Worm (Caenorhabditis elegans) whole organism, L1 larva: ENCODE results near the gene F23F1.4.

ENCODE experiments used
- aly-2 ChIP-seq: fragments of 150-350 bp; optimal IDR thresholded peaks from 2 replicates; lab custom pipeline; 2014; ENCODE audit warnings: missing biosample characterization, missing genetic modification characterization
- ama-1 ChIP-seq: fragments of 150-350 bp; optimal IDR thresholded peaks from 2 replicates; lab custom pipeline; 2014
- ceh-8 ChIP-seq: fragments of 200-800 bp; sonication (Bioruptor generic); optimal IDR thresholded peaks from 2 replicates; lab custom pipeline; 2018; ENCODE audit warnings: mild to moderate bottlenecking, missing genetic modification characterization, moderate library complexity, missing compliant biosample characterization
- ceh-82 ChIP-seq, 3 experiments: fragments of 150-350 bp in 1 of 3; sonication (generic microtip) in 2 of 3; optimal IDR thresholded peaks; 2 replicates each; lab custom pipeline; 2014 to 2017; ENCODE audit warnings: missing biosample characterization in 3 of 3, missing genetic modification characterization in 3 of 3
- ceh-88 ChIP-seq: fragments of 200-800 bp; sonication (Bioruptor generic); IDR thresholded peaks from 2 replicates; pipeline ENCODE4 v1.3.6; 2022; ENCODE audit warnings: missing genetic modification characterization, missing compliant biosample characterization
- ceh-90 ChIP-seq: sonication (generic microtip); optimal IDR thresholded peaks from 2 replicates; lab custom pipeline; 2016; ENCODE audit warnings: missing genetic modification characterization, missing compliant biosample characterization
- dpl-1 ChIP-seq, 3 experiments: fragments of 150-350 bp in 2 of 3; sonication (generic microtip) in 1 of 3; optimal IDR thresholded peaks; 2 replicates each; lab custom pipeline; 2014 to 2017; ENCODE audit warnings: missing biosample characterization in 3 of 3, missing genetic modification characterization in 3 of 3, missing genetic modification reagents in 3 of 3
- efl-1 ChIP-seq, 4 experiments: fragments of 150-350 bp; optimal IDR thresholded peaks in 3 of 4; peaks in 1 of 4; 1 replicate in 1 of 4; 2 replicates in 3 of 4; lab custom pipeline; 2014; ENCODE audit warnings: missing biosample characterization in 2 of 4, missing genetic modification characterization in 2 of 4, missing genetic modification reagents in 2 of 4
- efl-3 ChIP-seq: fragments of 200-800 bp; sonication (Bioruptor generic); optimal IDR thresholded peaks from 2 replicates; lab custom pipeline; 2018; ENCODE audit warnings: mild to moderate bottlenecking, missing genetic modification characterization, missing compliant biosample characterization
- egl-27 ChIP-seq, 2 experiments: fragments of 150-350 bp in 1 of 2; sonication (generic microtip); optimal IDR thresholded peaks; 3 replicates each; lab custom pipeline; 2017 to 2018; ENCODE audit warnings: missing biosample characterization in 2 of 2, missing genetic modification characterization in 2 of 2, missing genetic modification reagents in 2 of 2
- elt-2 ChIP-seq: sonication (generic microtip); optimal IDR thresholded peaks from 2 replicates; lab custom pipeline; 2016; ENCODE audit warnings: missing genetic modification characterization, mild to moderate bottlenecking, inconsistent platforms, missing compliant biosample characterization, missing genetic modification reagents
- fkh-10 ChIP-seq: sonication (generic microtip); optimal IDR thresholded peaks from 2 replicates; lab custom pipeline; 2017; ENCODE audit warnings: missing biosample characterization, missing genetic modification reagents, missing genetic modification characterization
- fkh-4 ChIP-seq: sonication (generic microtip); optimal IDR thresholded peaks from 2 replicates; lab custom pipeline; 2016; ENCODE audit warnings: missing compliant biosample characterization, missing genetic modification characterization, borderline replicate concordance
- grh-1 ChIP-seq: fragments of 200-800 bp; sonication (Bioruptor generic); IDR thresholded peaks from 2 replicates; pipeline ENCODE4 v1.3.6; 2022; ENCODE audit warnings: missing genetic modification reagents, missing genetic modification characterization, missing compliant biosample characterization
- irx-1 ChIP-seq: sonication (generic microtip); optimal IDR thresholded peaks from 2 replicates; lab custom pipeline; 2016; ENCODE audit warnings: missing genetic modification characterization, missing compliant biosample characterization
- isw-1 ChIP-seq: fragments of 200-800 bp; sonication (Bioruptor generic); IDR thresholded peaks from 2 replicates; pipeline ENCODE4 v1.3.6; 2022; ENCODE audit warnings: missing genetic modification characterization, missing compliant biosample characterization
- lin-15B ChIP-seq: fragments of 150-350 bp; sonication (generic microtip); optimal IDR thresholded peaks from 3 replicates; lab custom pipeline; 2014; ENCODE audit warnings: missing biosample characterization, missing genetic modification characterization
- lin-35 ChIP-seq, 2 experiments: fragments of 150-350 bp; optimal IDR thresholded peaks; 2 replicates each; lab custom pipeline; 2014; ENCODE audit warnings: missing biosample characterization in 2 of 2, missing genetic modification characterization in 2 of 2, missing genetic modification reagents in 2 of 2
- lin-39 ChIP-seq: fragments of 150-350 bp; optimal IDR thresholded peaks from 2 replicates; lab custom pipeline; 2014; ENCODE audit warnings: missing biosample characterization, missing genetic modification reagents, missing genetic modification characterization
- mab-9 ChIP-seq: fragments of 200-800 bp; sonication (Bioruptor generic); IDR thresholded peaks from 2 replicates; pipeline ENCODE4 v1.3.6; 2022; ENCODE audit warnings: missing genetic modification reagents, missing genetic modification characterization, missing compliant biosample characterization
- nhr-20 ChIP-seq: sonication (generic microtip); optimal IDR thresholded peaks from 2 replicates; lab custom pipeline; 2016; ENCODE audit warnings: mild to moderate bottlenecking, missing genetic modification characterization, missing compliant biosample characterization
- nhr-71 ChIP-seq: sonication (generic microtip); optimal IDR thresholded peaks from 2 replicates; lab custom pipeline; 2016; ENCODE audit warnings: mild to moderate bottlenecking, missing genetic modification characterization, moderate library complexity, missing compliant biosample characterization
- nhr-76 ChIP-seq: sonication (generic microtip); optimal IDR thresholded peaks from 2 replicates; lab custom pipeline; 2017; ENCODE audit warnings: missing biosample characterization, missing genetic modification characterization
- nhr-84 ChIP-seq: sonication (generic microtip); optimal IDR thresholded peaks from 2 replicates; lab custom pipeline; 2017; ENCODE audit warnings: missing biosample characterization, missing genetic modification characterization
- nhr-85 ChIP-seq: sonication (generic microtip); peaks from one replicate; lab custom pipeline; 2016; ENCODE audit warnings: missing genetic modification characterization, inconsistent platforms, missing compliant biosample characterization
- nhr-90 ChIP-seq: sonication (generic microtip); optimal IDR thresholded peaks from 2 replicates; lab custom pipeline; 2016; ENCODE audit warnings: mild to moderate bottlenecking, missing genetic modification characterization, missing compliant biosample characterization; ENCODE audit not compliant: poor library complexity
- pag-3 ChIP-seq: sonication (generic microtip); optimal IDR thresholded peaks from 2 replicates; lab custom pipeline; 2017; ENCODE audit warnings: missing genetic modification characterization, mild to moderate bottlenecking, missing compliant biosample characterization, antibody characterized with exemption, borderline replicate concordance; ENCODE audit not compliant: insufficient read depth
- sox-4 ChIP-seq: sonication (generic microtip); optimal IDR thresholded peaks from 2 replicates; lab custom pipeline; 2016; ENCODE audit warnings: missing genetic modification characterization, missing compliant biosample characterization
- sptf-1 ChIP-seq: fragments of 150-350 bp; optimal IDR thresholded peaks from 2 replicates; lab custom pipeline; 2014; ENCODE audit warnings: missing biosample characterization, missing genetic modification characterization
- tlp-1 ChIP-seq: fragments of 150-350 bp; optimal IDR thresholded peaks from 2 replicates; lab custom pipeline; 2014; ENCODE audit warnings: missing biosample characterization, missing genetic modification characterization
- unc-30 ChIP-seq: sonication (generic microtip); optimal IDR thresholded peaks from 2 replicates; lab custom pipeline; 2017; ENCODE audit warnings: missing biosample characterization, missing genetic modification characterization
- unc-86 ChIP-seq: sonication (generic microtip); optimal IDR thresholded peaks from 2 replicates; lab custom pipeline; 2016; ENCODE audit warnings: missing genetic modification characterization, missing compliant biosample characterization
- unc-98 ChIP-seq: fragments of 200-800 bp; sonication (Bioruptor generic); IDR thresholded peaks from 2 replicates; pipeline ENCODE4 v1.3.6; 2022; ENCODE audit warnings: missing genetic modification characterization, missing compliant biosample characterization
- xbp-1 ChIP-seq: sonication (generic microtip); optimal IDR thresholded peaks from 2 replicates; lab custom pipeline; 2016; ENCODE audit warnings: missing genetic modification characterization, missing compliant biosample characterization
- zag-1 ChIP-seq: fragments of 150-350 bp; optimal IDR thresholded peaks from 2 replicates; lab custom pipeline; 2014; ENCODE audit warnings: missing biosample characterization, missing genetic modification characterization
- zip-4 ChIP-seq: fragments of 200-800 bp; sonication (Bioruptor generic); optimal IDR thresholded peaks from 2 replicates; lab custom pipeline; 2018; ENCODE audit warnings: mild to moderate bottlenecking, missing genetic modification characterization, moderate library complexity, missing compliant biosample characterization
- ztf-4 ChIP-seq: fragments of 150-350 bp; optimal IDR thresholded peaks from 2 replicates; lab custom pipeline; 2014; ENCODE audit warnings: missing biosample characterization, missing genetic modification characterization

Gene F23F1.4

DNA sequence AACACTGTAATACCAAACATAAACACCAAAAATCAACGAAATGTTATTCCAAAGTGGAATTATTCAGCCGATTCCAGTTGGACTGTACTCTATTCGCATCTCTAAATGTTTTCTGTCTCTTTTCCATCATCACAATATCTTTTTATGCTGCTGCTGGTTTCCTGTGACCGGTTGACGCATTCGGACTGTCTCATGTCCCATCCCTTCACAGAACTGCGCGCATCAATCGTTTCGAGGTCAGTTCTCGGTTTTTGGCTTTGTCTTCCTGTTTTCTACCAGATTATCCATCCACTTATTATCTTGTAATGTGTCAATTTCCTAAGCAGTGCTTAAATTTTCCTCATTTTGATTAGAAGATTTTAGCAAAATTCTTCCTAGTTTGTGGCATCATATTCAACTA, 31.8 kb upstream of the F23F1.4 start (continued):
- TF ChIP-seq ceh-8 (GFP tag; lab: Kevin White, UChicago) (no peak), sptf-1 (no peak), lin-15B (tag; lab: Kevin White, UChicago) (no peak), efl-3 (GFP tag; lab: Kevin White, UChicago) (no peak), isw-1 (no peak), zag-1 (no peak), mab-9 (no peak), xbp-1 (tag; lab: Kevin White, UChicago) (no peak), egl-27 (tag; optimal IDR thresholded peaks at IDR 0.05; lab: Kevin White, UChicago) (no peak), fkh-10 (GFP tag; lab: Kevin White, UChicago) (no peak), nhr-84 (no peak)

DNA sequence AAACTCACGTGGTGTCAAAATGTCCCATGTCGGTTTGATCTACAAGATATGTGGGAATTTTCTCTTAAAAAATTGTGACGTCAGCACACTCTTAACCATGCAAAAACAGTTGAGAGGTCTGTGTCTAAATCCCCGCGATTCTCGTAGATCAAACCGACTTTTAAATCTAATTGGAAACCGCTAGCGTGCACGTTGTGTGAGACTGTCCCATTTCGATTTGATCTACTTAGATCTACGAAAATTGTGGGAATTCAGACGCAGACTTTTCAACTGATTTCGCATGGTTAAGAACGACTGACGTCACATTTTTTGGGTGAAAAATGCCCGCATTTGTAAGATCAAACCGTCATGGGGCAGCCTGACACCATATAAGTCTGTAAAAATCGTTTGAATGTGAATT, 29.6 kb upstream of the F23F1.4 start:
- TF ChIP-seq efl-1 (optimal IDR thresholded peaks at IDR 0.05; lab: Kevin White, UChicago) (no peak), efl-1 (GFP tag; optimal IDR thresholded peaks at IDR 0.05 in 1 of 2; lab: Kevin White, UChicago) (peak in 1 of 2 experiments; percentile 60), ceh-90 (tag; lab: Kevin White, UChicago) (no peak), aly-2 (no peak)

DNA sequence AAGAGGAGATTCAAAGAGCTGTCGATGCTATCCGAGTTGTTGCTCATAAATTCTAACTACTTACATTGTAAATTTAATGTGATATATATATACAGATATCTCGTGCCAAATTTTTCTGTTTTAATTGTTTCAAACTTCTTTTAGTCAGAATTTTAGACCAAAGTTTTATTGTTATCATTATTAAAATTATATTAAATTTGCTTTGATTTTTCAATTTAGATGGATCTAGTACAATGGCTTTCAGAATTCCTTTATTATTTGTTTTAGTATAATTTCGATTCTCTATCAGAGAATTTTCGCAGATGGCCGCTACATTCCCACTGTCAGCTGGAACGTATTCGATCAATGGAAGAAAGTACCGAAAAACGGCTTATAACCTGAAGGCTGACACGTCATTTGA, 29.1 kb upstream of the F23F1.4 start, which contains the start of gene ascc-1:
Gene ascc-1, plus strand, starts transcription at position 301 of the 400 bp plus-strand sequence.
- TF ChIP-seq nhr-20 (no peak), fkh-4 (tag; lab: Kevin White, UChicago) (no peak)

DNA sequence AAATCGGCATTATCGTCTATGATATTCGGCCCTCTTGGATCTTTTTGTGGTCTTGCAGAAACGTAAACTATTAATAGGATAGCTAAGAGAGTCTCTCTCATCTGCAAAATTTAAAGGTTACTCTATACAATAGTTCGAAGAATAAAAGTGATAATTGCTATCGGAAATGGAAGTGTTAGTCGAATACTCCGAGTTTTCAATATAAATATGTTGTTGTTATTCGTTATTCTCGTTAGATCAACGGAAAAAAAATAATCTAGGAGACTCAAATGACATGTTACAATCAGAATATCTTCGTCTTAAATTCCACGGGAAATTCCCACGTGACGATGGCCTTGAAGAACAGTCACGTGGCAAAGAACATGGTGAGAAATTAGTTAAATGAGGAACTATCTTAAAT, 27.0 kb upstream of the F23F1.4 start, which contains the start of gene tre-5:
Gene tre-5, minus strand, starts transcription at position 101 of the 400 bp plus-strand sequence.
- no peak for TF ChIP-seq mab-9
- TF ChIP-seq efl-3 (GFP tag; lab: Kevin White, UChicago): no peak
- TF ChIP-seq nhr-76: no peak
- no peak for TF ChIP-seq tlp-1 (tag; lab: Kevin White, UChicago)
- TF ChIP-seq nhr-71 (tag; lab: Kevin White, UChicago): no peak
- TF ChIP-seq unc-30 (tag; lab: Kevin White, UChicago): no peak
- TF ChIP-seq sox-4 (tag; lab: Kevin White, UChicago): no peak
- no peak for TF ChIP-seq nhr-90 (tag; lab: Kevin White, UChicago)
- no peak for TF ChIP-seq efl-1 (optimal IDR thresholded peaks at IDR 0.05; lab: Kevin White, UChicago)
- peak in 1 of 2 experiments; percentile 76 for TF ChIP-seq efl-1 (GFP tag; optimal IDR thresholded peaks at IDR 0.05 in 1 of 2; lab: Kevin White, UChicago)
- TF ChIP-seq grh-1 (GFP tag; lab: Robert Waterston, UW): no peak
- peak in 1 of 2 experiments; percentile 16 for TF ChIP-seq lin-35 (GFP tag; optimal IDR thresholded peaks at IDR 0.05; lab: Kevin White, UChicago)
- TF ChIP-seq elt-2 (tag; lab: Kevin White, UChicago): no peak

DNA sequence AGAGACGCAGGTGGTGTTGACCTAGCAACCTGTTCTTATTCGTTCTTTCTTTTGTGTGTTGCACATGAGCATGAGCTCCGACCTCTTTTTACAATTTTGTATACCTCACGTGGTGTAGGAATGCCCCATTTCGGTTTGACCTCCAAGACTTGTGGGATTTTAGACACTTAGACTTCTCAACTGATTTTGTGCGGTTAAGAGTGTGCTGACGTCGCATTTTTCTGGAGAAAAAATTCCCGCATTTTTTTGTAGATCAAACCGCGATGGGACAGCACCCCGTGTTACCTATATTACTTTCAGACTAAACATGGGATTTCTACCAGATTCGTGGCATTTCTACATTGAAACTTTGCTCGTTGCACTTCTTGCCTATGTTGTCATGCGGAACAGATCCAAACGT, 23.1 kb upstream of the F23F1.4 start, which contains the start of gene sptl-1:
Gene sptl-1, plus strand, starts transcription at position 301 of the 400 bp plus-strand sequence.
- no peak for TF ChIP-seq ztf-4 (tag; lab: Kevin White, UChicago)
- no peak for TF ChIP-seq efl-1 (optimal IDR thresholded peaks at IDR 0.05; lab: Kevin White, UChicago)
- peak in 1 of 2 experiments; percentile 35 for TF ChIP-seq efl-1 (GFP tag; optimal IDR thresholded peaks at IDR 0.05 in 1 of 2; lab: Kevin White, UChicago)
- no peak for TF ChIP-seq ceh-82 (tag; optimal IDR thresholded peaks at IDR 0.05; lab: Kevin White, UChicago)

DNA sequence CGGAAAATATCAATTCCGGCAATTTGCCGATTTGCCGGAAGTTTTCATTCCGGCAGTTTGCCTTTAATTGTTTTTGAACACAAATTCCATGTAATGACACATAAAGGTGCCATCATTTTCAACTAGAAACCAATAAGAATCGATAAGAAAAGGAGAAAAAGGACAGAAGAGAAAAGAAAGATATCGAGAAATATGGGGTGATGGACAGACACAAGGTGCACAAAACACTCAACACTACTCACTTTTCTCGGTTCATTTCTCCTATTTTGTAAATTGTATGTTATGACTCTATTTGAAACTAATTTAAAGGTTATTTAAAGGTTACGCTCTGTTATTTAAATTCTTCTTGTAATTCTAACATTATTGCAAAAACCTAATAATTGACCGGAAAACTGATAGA, 22.6 kb upstream of the F23F1.4 start:
- TF ChIP-seq lin-35 (GFP tag; optimal IDR thresholded peaks at IDR 0.05; lab: Kevin White, UChicago) (peak in 1 of 2 experiments; percentile 22), unc-98 (GFP tag; lab: Robert Waterston, UW) (no peak)

DNA sequence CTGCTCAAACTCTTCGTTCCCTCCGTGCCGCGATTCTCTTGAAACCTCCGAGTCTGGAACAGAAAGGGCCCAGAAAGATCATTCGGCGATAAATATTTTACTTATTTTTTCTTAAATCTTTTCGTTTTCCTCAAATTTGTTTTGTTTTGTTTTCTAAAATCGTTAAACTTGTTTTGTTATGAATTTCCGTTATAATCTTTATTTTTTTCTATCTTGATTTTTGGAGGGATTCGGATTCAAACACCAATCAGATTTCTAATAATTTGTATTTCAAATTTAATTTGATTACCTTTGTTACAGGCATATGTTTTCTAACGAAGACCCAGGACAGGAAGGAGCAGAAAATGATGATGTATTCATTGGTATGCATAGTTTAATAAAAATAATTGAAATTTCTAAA, 19.1 kb upstream of the F23F1.4 start, which contains the start of gene C23H3.5:
Gene C23H3.5, plus strand, starts transcription at position 301 of the 400 bp plus-strand sequence.
- no peak for TF ChIP-seq dpl-1 (GFP tag; optimal IDR thresholded peaks at IDR 0.05; lab: Kevin White, UChicago)
- no peak for TF ChIP-seq irx-1 (tag; lab: Kevin White, UChicago)
- TF ChIP-seq efl-3 (GFP tag; lab: Kevin White, UChicago): no peak
- no peak for TF ChIP-seq lin-15B (tag; lab: Kevin White, UChicago)
- no peak for TF ChIP-seq ceh-88 (GFP tag; lab: Robert Waterston, UW)
- no peak for TF ChIP-seq lin-35 (GFP tag; optimal IDR thresholded peaks at IDR 0.05; lab: Kevin White, UChicago)
- no peak for TF ChIP-seq pag-3
- TF ChIP-seq unc-86 (tag; lab: Kevin White, UChicago): no peak
- no peak for TF ChIP-seq zip-4 (GFP tag; lab: Kevin White, UChicago)
- no peak for TF ChIP-seq ama-1
- TF ChIP-seq lin-39: no peak
- no peak for TF ChIP-seq nhr-85 (tag; lab: Kevin White, UChicago)
- no peak for TF ChIP-seq nhr-84
- TF ChIP-seq ztf-4 (tag; lab: Kevin White, UChicago): no peak
- TF ChIP-seq mab-9: no peak
